Worm (Caenorhabditis elegans) whole organism, dauer: ENCODE results near the gene srh-4.

Experiments used
- unc-62 ChIP-seq: sonication (generic microtip); optimal IDR thresholded peaks from 2 replicates; lab custom pipeline; 2017; ENCODE audit warnings: missing biosample characterization, missing genetic modification reagents, missing genetic modification characterization

Gene srh-4

ce11 chrV:3987616-3988015 lies 22.7 kb upstream of the srh-4 start, which contains the start of gene nlp-28:
nlp-28 (plus strand) TSS chrV:3987900.
- TF ChIP-seq unc-62 (GFP tag; lab: Kevin White, UChicago), result no peak

DNA sequence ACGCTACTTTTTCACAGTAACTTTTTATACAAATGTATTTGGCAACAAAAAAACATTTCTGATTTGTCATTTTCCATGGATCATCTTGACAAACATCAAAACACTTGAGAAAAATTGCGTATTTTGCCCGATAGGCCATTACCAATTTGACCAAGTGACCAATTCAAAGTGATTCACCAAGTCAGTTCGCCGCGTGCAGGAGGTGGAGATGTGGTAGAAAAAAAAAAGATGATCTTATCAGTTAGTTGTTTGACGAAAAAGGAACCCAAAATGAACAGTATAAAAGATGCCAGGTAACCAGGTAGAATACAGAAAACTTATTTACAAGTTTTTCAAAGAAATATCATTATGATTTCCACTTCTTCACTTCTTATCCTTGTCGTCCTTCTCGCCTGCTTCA lies 21.2 kb upstream of the srh-4 start, which contains the start of gene nlp-27:
TSS of gene nlp-27 (plus strand) at position 309 of the 400 bp plus-strand sequence.
- no peak for TF ChIP-seq unc-62 (GFP tag; lab: Kevin White, UChicago)

DNA sequence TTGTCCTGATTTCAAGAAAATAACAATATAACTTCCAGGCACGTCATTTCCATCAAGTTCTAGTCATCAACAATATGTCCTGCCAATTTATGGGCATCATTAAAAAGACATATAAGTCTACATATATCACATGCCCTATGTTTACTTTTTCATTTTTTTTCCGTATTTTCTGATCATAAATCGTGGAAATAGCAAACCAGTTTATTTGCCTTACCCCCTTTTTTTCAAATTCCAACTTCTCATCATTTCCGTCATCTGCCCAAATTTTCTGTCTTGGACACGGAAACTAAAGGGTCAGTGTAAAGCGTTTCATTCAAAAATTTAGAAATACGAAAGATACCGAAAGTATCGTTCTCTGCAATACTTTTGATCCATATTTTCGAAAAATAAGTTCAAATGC lies 17.9 kb upstream of the srh-4 start:
- TF ChIP-seq unc-62 (GFP tag; lab: Kevin White, UChicago), result no peak

DNA sequence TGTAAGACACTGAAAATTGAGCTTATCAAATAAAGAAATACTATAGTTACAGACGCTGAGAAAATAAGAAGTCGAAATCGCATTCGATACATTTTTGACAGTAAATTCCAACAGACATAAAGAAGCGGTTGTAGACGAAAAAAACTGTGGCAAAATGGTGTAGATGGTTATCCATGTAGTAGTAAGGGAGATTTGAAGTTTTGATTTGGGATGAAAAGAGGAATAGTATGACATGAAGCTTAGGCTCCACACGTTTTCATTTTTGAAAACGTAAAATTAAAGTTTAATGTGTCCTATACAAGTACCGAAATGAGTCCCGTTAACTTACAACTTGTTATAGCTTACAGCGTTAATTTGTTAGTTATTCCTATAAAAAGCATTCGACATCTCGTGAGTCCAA lies 16.2 kb upstream of the srh-4 start, which contains the start of gene K09D9.9:
TSS of gene K09D9.9 (minus strand) at position 101 of the 400 bp plus-strand sequence.
- TF ChIP-seq unc-62 (GFP tag; lab: Kevin White, UChicago), result no peak

DNA sequence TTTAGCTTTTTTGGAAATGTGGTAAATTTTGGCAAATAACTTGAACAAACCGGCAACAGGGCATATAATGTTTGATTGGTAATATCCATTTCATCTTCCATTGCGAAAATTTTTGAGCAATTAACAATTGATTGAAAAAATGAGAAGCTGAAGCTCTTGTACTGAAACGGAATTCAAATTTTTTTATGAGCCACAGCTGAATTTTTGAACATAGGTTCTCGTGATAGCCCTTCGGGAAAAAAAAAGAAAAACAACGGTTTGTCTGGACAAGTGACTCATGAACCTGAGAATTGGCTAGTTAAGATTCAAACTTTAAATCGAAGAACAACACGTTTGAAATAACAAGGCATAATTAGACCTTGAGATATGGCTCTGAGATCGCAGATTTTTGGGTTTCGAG lies 14.4 kb upstream of the srh-4 start, which contains the start of gene srx-62:
TSS of gene srx-62 (minus strand) at position 101 of the 400 bp plus-strand sequence.
- no peak for TF ChIP-seq unc-62 (GFP tag; lab: Kevin White, UChicago)

- TF ChIP-seq unc-62 (GFP tag; lab: Kevin White, UChicago), result no peak
These were observed 5.7 kb upstream of the srh-4 start for ce11 chrV:4004577-4004976.

DNA sequence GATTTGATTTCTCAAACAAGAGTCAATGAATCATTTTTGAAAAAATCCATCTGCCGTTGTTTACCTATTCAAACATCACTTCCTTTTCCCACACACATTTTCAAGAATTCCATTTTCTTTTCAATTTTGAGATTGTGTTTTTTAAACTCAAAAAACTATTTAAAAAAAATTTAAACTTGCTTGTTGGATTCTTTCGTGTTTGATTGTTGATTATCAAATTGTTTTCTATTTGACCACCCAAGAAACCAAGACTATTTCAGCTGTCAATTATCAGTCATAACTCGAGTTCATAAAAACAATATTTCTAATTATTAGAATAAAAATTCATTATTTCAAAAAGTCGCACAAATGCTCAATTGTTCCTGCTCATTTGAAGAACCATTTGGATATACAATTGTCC lies 5.1 kb upstream of the srh-4 start, which contains the start of gene srh-8:
TSS of gene srh-8 (plus strand) at position 301 of the 400 bp plus-strand sequence.
- TF ChIP-seq unc-62 (GFP tag; lab: Kevin White, UChicago), result no peak

DNA sequence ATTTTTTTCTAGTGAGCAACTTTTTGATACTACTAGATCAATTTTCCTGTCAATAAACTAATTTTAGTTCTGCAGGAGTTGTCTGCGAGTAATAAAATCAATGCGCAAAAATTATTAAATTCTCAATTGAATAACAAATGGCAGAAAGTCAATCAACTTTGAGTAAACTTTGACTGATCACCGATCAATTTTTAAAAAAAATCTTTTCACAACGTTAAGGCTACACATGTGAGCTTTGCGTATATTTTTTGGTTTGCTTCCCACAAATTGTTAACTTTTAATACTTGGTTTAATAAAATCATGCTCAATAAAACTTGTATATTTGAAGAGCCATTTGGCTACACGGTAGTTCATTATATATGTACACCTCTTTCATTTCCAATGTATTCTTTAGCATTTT lies 2.3 kb upstream of the srh-4 start, which contains the start of gene srh-7:
TSS of gene srh-7 (plus strand) at position 301 of the 400 bp plus-strand sequence.
- no peak for TF ChIP-seq unc-62 (GFP tag; lab: Kevin White, UChicago)

- no peak for TF ChIP-seq unc-62 (GFP tag; lab: Kevin White, UChicago)
These were observed 6.5 kb downstream of the srh-4 start, which contains the start of gene srw-89 for ce11 chrV:4016780-4017179. srw-89 (plus strand) TSS chrV:4017080.

- no peak for TF ChIP-seq unc-62 (GFP tag; lab: Kevin White, UChicago)
These were observed 8.3 kb downstream of the srh-4 start for ce11 chrV:4018591-4018990.

DNA sequence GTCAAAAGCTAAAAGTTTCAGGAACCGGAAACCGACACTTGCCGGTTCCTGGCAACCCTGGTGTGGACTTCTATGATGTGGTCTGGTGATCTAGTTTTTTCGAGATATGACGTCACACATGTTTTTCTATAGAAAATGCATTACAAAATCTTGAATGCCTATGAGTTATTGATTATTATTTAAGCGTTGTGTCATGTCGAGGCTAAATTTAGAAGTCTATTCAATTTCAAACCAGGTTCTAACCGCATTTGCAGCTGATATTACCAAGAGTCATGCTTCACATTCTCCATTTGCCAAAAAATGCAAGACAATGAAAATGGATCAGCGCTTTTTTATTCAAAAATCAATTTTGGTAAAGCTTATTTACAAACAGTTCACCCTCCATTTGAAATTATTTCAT lies 8.9 kb downstream of the srh-4 start, which contains the start of gene K09D9.3:
TSS of gene K09D9.3 (plus strand) at position 301 of the 400 bp plus-strand sequence.
- no peak for TF ChIP-seq unc-62 (GFP tag; lab: Kevin White, UChicago)

DNA sequence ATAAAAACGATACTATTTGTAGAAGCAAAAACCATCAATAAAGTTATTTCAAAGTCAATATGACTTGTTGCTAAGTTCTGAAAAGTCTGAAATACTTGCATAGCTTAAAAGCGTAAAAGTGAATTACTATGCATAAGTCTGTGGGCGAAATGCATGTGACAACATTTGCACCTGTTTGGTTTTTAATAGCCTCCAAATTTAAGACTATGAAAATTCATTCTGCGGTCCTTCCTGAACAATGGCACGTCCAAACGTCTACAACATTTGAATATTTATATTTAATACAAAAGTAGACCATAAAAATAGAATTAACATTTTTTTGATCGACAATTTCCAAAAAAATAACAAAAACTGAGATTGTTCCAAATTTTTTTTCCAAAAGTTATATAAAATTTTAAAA lies 11.5 kb downstream of the srh-4 start, which contains the start of gene K09D9.14:
TSS of gene K09D9.14 (minus strand) at position 101 of the 400 bp plus-strand sequence.
- no peak for TF ChIP-seq unc-62 (GFP tag; lab: Kevin White, UChicago)

DNA sequence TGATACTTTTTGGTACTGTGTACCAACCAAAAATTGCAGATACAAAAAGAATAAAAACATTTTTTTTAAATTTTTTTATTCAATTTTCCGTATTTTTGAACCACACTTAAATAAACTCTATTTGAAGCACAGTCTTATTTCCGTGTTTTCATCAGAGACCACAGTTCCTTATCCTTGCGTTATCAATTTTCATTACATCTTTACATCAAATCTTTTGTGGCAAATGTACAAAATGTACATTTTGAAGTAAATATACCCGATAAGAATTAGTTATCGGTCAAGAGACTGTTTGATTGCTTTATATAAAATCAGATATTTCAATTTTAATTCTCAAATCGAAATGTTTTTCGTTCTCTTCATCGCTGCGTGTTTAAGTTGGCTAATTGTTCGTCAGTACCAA lies 12.0 kb downstream of the srh-4 start, which contains the start of gene cyp-35A3:
TSS of gene cyp-35A3 (plus strand) at position 301 of the 400 bp plus-strand sequence.
- no peak for TF ChIP-seq unc-62 (GFP tag; lab: Kevin White, UChicago)

ce11 chrV:4024777-4025176 lies 14.5 kb downstream of the srh-4 start, which contains the start of gene K09D9.1:
K09D9.1 (plus strand) TSS chrV:4025047.
- TF ChIP-seq unc-62 (GFP tag; lab: Kevin White, UChicago), result no peak

- TF ChIP-seq unc-62 (GFP tag; lab: Kevin White, UChicago), result no peak
These were observed 19.4 kb downstream of the srh-4 start for ce11 chrV:4029627-4030026.

ce11 chrV:4031319-4031718 lies 21.0 kb downstream of the srh-4 start, which contains the start of gene cyp-35A4:
cyp-35A4 (plus strand) TSS chrV:4031619.
- no peak for TF ChIP-seq unc-62 (GFP tag; lab: Kevin White, UChicago)

- no peak for TF ChIP-seq unc-62 (GFP tag; lab: Kevin White, UChicago)
These were observed 24.0 kb downstream of the srh-4 start, which contains the start of gene C49G7.7 for ce11 chrV:4034303-4034702. C49G7.7 (plus strand) TSS chrV:4034476.
